Worm (Caenorhabditis elegans) whole organism, young adult: ENCODE data around the gene aptf-3.

Source experiments
- B0261.1 ChIP-seq: sonication (generic microtip); optimal IDR thresholded peaks from 2 replicates; lab custom pipeline; 2016; ENCODE audit warnings: mild to moderate bottlenecking, missing genetic modification characterization, moderate library complexity, missing compliant biosample characterization
- F10E7.11 ChIP-seq: sonication (generic microtip); optimal IDR thresholded peaks from 2 replicates; lab custom pipeline; 2017; ENCODE audit warnings: mild to moderate bottlenecking, missing genetic modification characterization, moderate library complexity, missing compliant biosample characterization
- F23B12.7 ChIP-seq: sonication (generic microtip); optimal IDR thresholded peaks from 2 replicates; lab custom pipeline; 2017; ENCODE audit warnings: missing genetic modification characterization, mild to moderate bottlenecking, missing compliant biosample characterization, antibody characterized with exemption, moderate library complexity; ENCODE audit not compliant: insufficient read depth
- F37B4.10 ChIP-seq: fragments of 200-800 bp; sonication (Bioruptor generic); IDR thresholded peaks from 2 replicates; pipeline ENCODE4 v1.3.6; 2022; ENCODE audit warnings: missing genetic modification characterization, missing compliant biosample characterization
- F55B11.4 ChIP-seq: sonication (generic microtip); optimal IDR thresholded peaks from 2 replicates; lab custom pipeline; 2016; ENCODE audit warnings: missing compliant biosample characterization, missing genetic modification characterization, borderline replicate concordance; ENCODE audit not compliant: insufficient read depth
- F57C9.4 ChIP-seq: sonication (generic microtip); optimal IDR thresholded peaks from 2 replicates; lab custom pipeline; 2017; ENCODE audit warnings: mild to moderate bottlenecking, missing genetic modification characterization, missing compliant biosample characterization
- T26A5.8 ChIP-seq: sonication (generic microtip); optimal IDR thresholded peaks from 2 replicates; lab custom pipeline; 2016; ENCODE audit warnings: missing genetic modification characterization, missing compliant biosample characterization
- Y53F4B.3 ChIP-seq: fragments of 200-800 bp; sonication (Bioruptor generic); IDR thresholded peaks from 2 replicates; pipeline ENCODE4 v1.3.6; 2022; ENCODE audit warnings: missing genetic modification reagents, missing genetic modification characterization, missing compliant biosample characterization
- Y79H2A.3 ChIP-seq: fragments of 200-800 bp; sonication (Bioruptor generic); conservative IDR thresholded peaks from 2 replicates; pipeline ENCODE4 v1.3.6; 2022; ENCODE audit warnings: missing genetic modification reagents, missing genetic modification characterization, missing compliant biosample characterization
- Y95B8A.8 ChIP-seq: fragments of 200-800 bp; sonication (Bioruptor generic); IDR thresholded peaks from 2 replicates; pipeline ENCODE4 v1.3.6; 2022; ENCODE audit warnings: missing genetic modification reagents, missing genetic modification characterization, missing compliant biosample characterization
- akir-1 ChIP-seq: fragments of 200-800 bp; sonication (Bioruptor generic); optimal IDR thresholded peaks from 2 replicates; lab custom pipeline; 2018; ENCODE audit warnings: mild to moderate bottlenecking, missing genetic modification characterization, moderate library complexity, missing compliant biosample characterization
- aptf-2 ChIP-seq: fragments of 200-800 bp; sonication (Bioruptor generic); conservative IDR thresholded peaks from 2 replicates; pipeline ENCODE4 v1.3.6; 2022; ENCODE audit warnings: missing genetic modification reagents, missing genetic modification characterization, missing compliant biosample characterization
- aptf-3 ChIP-seq: fragments of 200-800 bp; sonication (Bioruptor generic); IDR thresholded peaks from 2 replicates; pipeline ENCODE4 v1.3.6; 2022; ENCODE audit warnings: missing genetic modification characterization, missing compliant biosample characterization
- bed-1 ChIP-seq: fragments of 200-800 bp; sonication (Bioruptor generic); IDR thresholded peaks from 2 replicates; pipeline ENCODE4 v1.3.6; 2022; ENCODE audit warnings: missing genetic modification reagents, missing genetic modification characterization, missing compliant biosample characterization
- bed-2 ChIP-seq: fragments of 200-800 bp; sonication (Bioruptor generic); IDR thresholded peaks from 2 replicates; pipeline ENCODE4 v1.3.6; 2022; ENCODE audit warnings: missing genetic modification reagents, missing genetic modification characterization, missing compliant biosample characterization
- ccch-3 ChIP-seq: fragments of 200-800 bp; sonication (Bioruptor generic); optimal IDR thresholded peaks from 2 replicates; lab custom pipeline; 2018; ENCODE audit warnings: mild to moderate bottlenecking, missing genetic modification characterization, missing compliant biosample characterization
- cebp-1 ChIP-seq, 2 experiments: fragments of 200-800 bp in 1 of 2; sonication (Bioruptor generic) in 1 of 2; sonication (generic microtip) in 1 of 2; IDR thresholded peaks in 1 of 2; optimal IDR thresholded peaks in 1 of 2; 2 replicates each; pipeline versions ENCODE4 v1.3.6 to Lab custom; 2017 to 2022; ENCODE audit warnings: missing compliant biosample characterization in 2 of 2, missing genetic modification characterization in 2 of 2, mild to moderate bottlenecking in 1 of 2, missing genetic modification reagents in 1 of 2, moderate library complexity in 1 of 2
- efl-1 ChIP-seq: fragments of 150-350 bp; optimal IDR thresholded peaks from 2 replicates; lab custom pipeline; 2014; ENCODE audit warnings: missing biosample characterization, missing genetic modification reagents, missing genetic modification characterization
- egl-44 ChIP-seq: fragments of 200-800 bp; sonication (Bioruptor generic); IDR thresholded peaks from 2 replicates; pipeline ENCODE4 v1.3.6; 2022; ENCODE audit warnings: missing genetic modification reagents, missing genetic modification characterization, missing compliant biosample characterization
- ekl-4 ChIP-seq: fragments of 200-800 bp; sonication (Bioruptor generic); IDR thresholded peaks from 2 replicates; pipeline ENCODE4 v1.3.6; 2022; ENCODE audit warnings: missing genetic modification reagents, missing genetic modification characterization, missing compliant biosample characterization
- ets-4 ChIP-seq: fragments of 200-800 bp; sonication (Bioruptor generic); optimal IDR thresholded peaks from 2 replicates; lab custom pipeline; 2018; ENCODE audit warnings: mild to moderate bottlenecking, missing genetic modification characterization, missing compliant biosample characterization
- fkh-3 ChIP-seq: sonication (generic microtip); optimal IDR thresholded peaks from 2 replicates; lab custom pipeline; 2016; ENCODE audit warnings: mild to moderate bottlenecking, missing genetic modification characterization, missing compliant biosample characterization
- him-1 ChIP-seq: sonication (generic microtip); optimal IDR thresholded peaks from 2 replicates; lab custom pipeline; 2016; ENCODE audit warnings: missing genotype, missing genetic modification reagents, missing genetic modification characterization, missing compliant biosample characterization
- lag-1 ChIP-seq: fragments of 200-800 bp; sonication (Bioruptor generic); IDR thresholded peaks from 2 replicates; pipeline ENCODE4 v1.3.6; 2022; ENCODE audit warnings: missing genetic modification reagents, missing genetic modification characterization, missing compliant biosample characterization
- lin-54 ChIP-seq: fragments of 200-800 bp; sonication (Bioruptor generic); optimal IDR thresholded peaks from 2 replicates; lab custom pipeline; 2018; ENCODE audit warnings: mild to moderate bottlenecking, missing genetic modification characterization, missing compliant biosample characterization
- lsl-1 ChIP-seq: fragments of 200-800 bp; sonication (Bioruptor generic); optimal IDR thresholded peaks from 2 replicates; lab custom pipeline; 2018; ENCODE audit warnings: mild to moderate bottlenecking, missing genetic modification characterization, moderate library complexity, missing compliant biosample characterization
- madf-6 ChIP-seq: fragments of 200-800 bp; sonication (Bioruptor generic); IDR thresholded peaks from 2 replicates; pipeline ENCODE4 v1.3.6; 2022; ENCODE audit warnings: missing genetic modification reagents, missing genetic modification characterization, missing compliant biosample characterization
- madf-8 ChIP-seq: fragments of 200-800 bp; sonication (Bioruptor generic); conservative IDR thresholded peaks from 2 replicates; pipeline ENCODE4 v1.3.6; 2022; ENCODE audit warnings: missing genetic modification reagents, missing genetic modification characterization, missing compliant biosample characterization
- mcd-1 ChIP-seq: fragments of 200-800 bp; sonication (Bioruptor generic); IDR thresholded peaks from 2 replicates; pipeline ENCODE4 v1.3.6; 2022; ENCODE audit warnings: missing genetic modification reagents, missing genetic modification characterization, missing compliant biosample characterization
- mel-28 ChIP-seq: sonication (generic microtip); optimal IDR thresholded peaks from 2 replicates; lab custom pipeline; 2016; ENCODE audit warnings: borderline replicate concordance, mild to moderate bottlenecking, missing genetic modification characterization, missing compliant biosample characterization
- nfyb-1 ChIP-seq: fragments of 200-800 bp; sonication (Bioruptor generic); IDR thresholded peaks from 2 replicates; pipeline ENCODE4 v1.3.6; 2022; ENCODE audit warnings: missing genetic modification reagents, missing genetic modification characterization, missing compliant biosample characterization
- nhr-80 ChIP-seq: sonication (generic microtip); optimal IDR thresholded peaks from 2 replicates; lab custom pipeline; 2016; ENCODE audit warnings: missing genetic modification characterization, missing compliant biosample characterization
- pha-4 ChIP-seq: fragments of 150-350 bp; sonication (generic microtip); optimal IDR thresholded peaks from 2 replicates; lab custom pipeline; 2014; ENCODE audit warnings: missing biosample characterization, missing genetic modification reagents, missing genetic modification characterization
- rcor-1 ChIP-seq: fragments of 200-800 bp; sonication (Bioruptor generic); IDR thresholded peaks from 2 replicates; pipeline ENCODE4 v1.3.6; 2022; ENCODE audit warnings: missing genetic modification reagents, missing genetic modification characterization, missing compliant biosample characterization
- repo-1 ChIP-seq: sonication (generic microtip); optimal IDR thresholded peaks from 2 replicates; lab custom pipeline; 2017; ENCODE audit warnings: mild to moderate bottlenecking, missing genetic modification characterization, missing compliant biosample characterization
- rpc-1 ChIP-seq, 2 experiments: fragments of 150-350 bp in 1 of 2; sonication (generic microtip) in 1 of 2; optimal IDR thresholded peaks; 2 replicates each; lab custom pipeline; 2014 to 2018; ENCODE audit warnings: missing biosample characterization in 1 of 2, missing genetic modification characterization in 1 of 2, missing genetic modification reagents in 1 of 2, missing genotype in 1 of 2
- snpc-1.3 ChIP-seq: sonication (generic microtip); optimal IDR thresholded peaks from 2 replicates; lab custom pipeline; 2017; ENCODE audit warnings: missing genetic modification characterization, mild to moderate bottlenecking, missing compliant biosample characterization, antibody characterized with exemption, moderate library complexity, missing genotype, missing genetic modification reagents; ENCODE audit not compliant: insufficient read depth
- snpc-4 ChIP-seq, 5 experiments: fragments of 150-350 bp in 1 of 5; sonication (generic microtip) in 4 of 5; optimal IDR thresholded peaks; 2 replicates each; lab custom pipeline; 2014 to 2018; ENCODE audit warnings: missing genetic modification characterization in 5 of 5, missing biosample characterization in 3 of 5, antibody characterized with exemption in 2 of 5, mild to moderate bottlenecking in 2 of 5, missing compliant biosample characterization in 2 of 5, missing genotype in 2 of 5, moderate library complexity in 2 of 5, missing genetic modification reagents in 1 of 5
- somi-1 ChIP-seq: fragments of 200-800 bp; sonication (Bioruptor generic); optimal IDR thresholded peaks from 2 replicates; lab custom pipeline; 2018; ENCODE audit warnings: mild to moderate bottlenecking, missing genetic modification characterization, missing compliant biosample characterization
- tbp1 ChIP-seq: fragments of 200-800 bp; sonication (Bioruptor generic); optimal IDR thresholded peaks from 2 replicates; lab custom pipeline; 2018; ENCODE audit warnings: mild to moderate bottlenecking, missing genetic modification characterization, missing compliant biosample characterization
- xnd-1 ChIP-seq: sonication (generic microtip); optimal IDR thresholded peaks from 2 replicates; lab custom pipeline; 2016; ENCODE audit warnings: missing genotype, missing genetic modification reagents, missing genetic modification characterization, missing compliant biosample characterization
- ztf-18 ChIP-seq: sonication (generic microtip); optimal IDR thresholded peaks from 2 replicates; lab custom pipeline; 2016; ENCODE audit warnings: missing genotype, mild to moderate bottlenecking, missing genetic modification characterization, missing compliant biosample characterization
- ztf-22 ChIP-seq: fragments of 200-800 bp; sonication (Bioruptor generic); optimal IDR thresholded peaks from 2 replicates; lab custom pipeline; 2018; ENCODE audit warnings: mild to moderate bottlenecking, missing genetic modification characterization, moderate library complexity, missing compliant biosample characterization
- ztf-28 ChIP-seq: fragments of 200-800 bp; sonication (Bioruptor generic); IDR thresholded peaks from 2 replicates; pipeline ENCODE4 v1.3.6; 2022; ENCODE audit warnings: missing genetic modification reagents, missing genetic modification characterization, missing compliant biosample characterization
- ztf-6 ChIP-seq: fragments of 200-800 bp; sonication (Bioruptor generic); IDR thresholded peaks from 2 replicates; pipeline ENCODE4 v1.3.6; 2022; ENCODE audit warnings: missing genetic modification reagents, missing genetic modification characterization, missing compliant biosample characterization

Gene aptf-3

DNA sequence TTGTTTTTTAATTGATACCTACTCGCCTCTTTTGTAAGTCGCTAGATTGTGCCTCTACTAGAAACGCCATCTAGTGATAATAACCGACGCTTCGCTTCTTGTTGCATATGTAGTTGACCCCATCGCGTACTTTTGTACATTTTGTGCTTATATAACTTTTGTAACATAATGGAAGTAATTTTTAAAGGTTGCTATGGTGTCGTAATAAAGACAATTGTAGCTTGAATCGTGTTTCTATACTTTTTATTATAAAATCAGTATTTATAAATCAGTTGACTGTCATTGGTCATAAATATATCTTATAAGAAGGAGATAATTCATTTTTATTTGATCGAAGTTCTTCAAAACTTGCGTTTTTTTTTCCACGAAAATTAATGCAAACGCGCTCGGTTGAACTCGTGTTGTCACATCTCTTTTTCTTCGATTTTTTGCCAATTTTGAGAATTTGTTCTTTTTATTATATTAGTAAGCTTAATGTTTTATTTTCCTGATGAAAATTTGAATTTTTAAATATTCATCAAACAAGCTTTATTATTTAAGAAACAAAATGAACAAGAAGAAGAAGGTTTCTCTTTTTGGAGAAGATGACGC is 16.4 kb upstream of the aptf-3 start, which contains the start of gene F54C9.9 (continued):
- peak; percentile 17 for TF ChIP-seq repo-1
- TF ChIP-seq snpc-1.3 (tag; lab: Kevin White, UChicago), result no peak
- peak; percentile 33; the same call in 1 of the 2 replicates for TF ChIP-seq rcor-1 (GFP tag; lab: Robert Waterston, UW)
- no peak for TF ChIP-seq ccch-3 (GFP tag; lab: Kevin White, UChicago)
- TF ChIP-seq efl-1 (GFP tag; lab: Kevin White, UChicago), result peak; percentile 19
- peak; percentile 19 for TF ChIP-seq lin-54 (GFP tag; lab: Kevin White, UChicago)
- no peak for TF ChIP-seq ets-4 (GFP tag; lab: Kevin White, UChicago)
- TF ChIP-seq ekl-4 (GFP tag; lab: Robert Waterston, UW), result no peak
- TF ChIP-seq Y95B8A.8 (GFP tag; lab: Robert Waterston, UW), result peak; percentile 77
- TF ChIP-seq F23B12.7, result peak; percentile 6
- peak; percentile 50 for TF ChIP-seq lsl-1 (GFP tag; lab: Kevin White, UChicago)
- peak; percentile 23 for TF ChIP-seq him-1 (tag; lab: Kevin White, UChicago)
- TF ChIP-seq lag-1 (GFP tag; lab: Robert Waterston, UW), result no peak
- no peak for TF ChIP-seq F10E7.11 (tag; lab: Kevin White, UChicago)
- TF ChIP-seq F55B11.4, result no peak
- no peak for TF ChIP-seq T26A5.8 (tag; lab: Kevin White, UChicago)
- peak; percentile 87 for TF ChIP-seq Y79H2A.3 (GFP tag; lab: Robert Waterston, UW)
- no peak for TF ChIP-seq akir-1
- TF ChIP-seq snpc-4 (GFP tag; optimal IDR thresholded peaks at IDR 0.05; lab: Kevin White, UChicago), result peak; percentile 44
- peak in 2 of 4 experiments; percentile 19 to 27 for TF ChIP-seq snpc-4 (tag; optimal IDR thresholded peaks at IDR 0.05; lab: Kevin White, UChicago)
- TF ChIP-seq fkh-3 (tag; lab: Kevin White, UChicago), result no peak
- TF ChIP-seq Y53F4B.3 (GFP tag; lab: Robert Waterston, UW), result no peak
- no peak for TF ChIP-seq rpc-1 (optimal IDR thresholded peaks at IDR 0.05; lab: Kevin White, UChicago)
- TF ChIP-seq rpc-1 (tag; optimal IDR thresholded peaks at IDR 0.05; lab: Kevin White, UChicago), result peak; percentile 0
- TF ChIP-seq mcd-1 (GFP tag; lab: Robert Waterston, UW), result peak; percentile 52
- no peak for TF ChIP-seq ztf-22 (GFP tag; lab: Kevin White, UChicago)
- TF ChIP-seq nhr-80 (tag; lab: Kevin White, UChicago), result no peak
- TF ChIP-seq ztf-28 (GFP tag; lab: Robert Waterston, UW), result no peak
- TF ChIP-seq F37B4.10, result no peak
- TF ChIP-seq F57C9.4 (tag; lab: Kevin White, UChicago), result no peak
- TF ChIP-seq xnd-1, result peak; percentile 33

DNA sequence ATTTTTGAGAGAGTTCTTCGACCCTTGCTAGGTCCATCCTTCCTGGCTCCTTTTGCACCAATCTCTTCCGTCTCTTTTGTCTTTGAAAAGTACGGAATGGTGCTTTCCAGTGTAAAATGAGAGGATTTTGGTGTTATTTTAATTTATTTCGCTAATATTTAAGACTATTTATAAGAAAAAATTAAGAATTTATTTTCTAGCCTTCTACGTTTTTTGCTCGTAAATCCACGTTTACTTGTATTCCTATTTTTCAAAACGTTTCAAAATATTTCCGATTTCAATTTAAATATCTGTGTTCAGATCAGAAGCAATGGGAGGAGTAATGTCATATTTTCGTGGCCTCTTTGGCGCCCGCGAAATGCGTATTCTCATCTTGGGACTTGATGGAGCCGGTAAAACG is 12.3 kb upstream of the aptf-3 start, which contains the start of gene arl-1:
Gene arl-1, plus strand, starts transcription at position 301 of the 400 bp plus-strand sequence.
- TF ChIP-seq ekl-4 (GFP tag; lab: Robert Waterston, UW) (no peak), somi-1 (no peak), mel-28 (tag; lab: Kevin White, UChicago) (no peak), aptf-3 (0 out of 2 replicates have a peak, but pooled peaks have one; percentile 6), ztf-18 (tag; lab: Kevin White, UChicago) (no peak)
- TF ChIP-seq, all 124 proteins: peak for 1

DNA sequence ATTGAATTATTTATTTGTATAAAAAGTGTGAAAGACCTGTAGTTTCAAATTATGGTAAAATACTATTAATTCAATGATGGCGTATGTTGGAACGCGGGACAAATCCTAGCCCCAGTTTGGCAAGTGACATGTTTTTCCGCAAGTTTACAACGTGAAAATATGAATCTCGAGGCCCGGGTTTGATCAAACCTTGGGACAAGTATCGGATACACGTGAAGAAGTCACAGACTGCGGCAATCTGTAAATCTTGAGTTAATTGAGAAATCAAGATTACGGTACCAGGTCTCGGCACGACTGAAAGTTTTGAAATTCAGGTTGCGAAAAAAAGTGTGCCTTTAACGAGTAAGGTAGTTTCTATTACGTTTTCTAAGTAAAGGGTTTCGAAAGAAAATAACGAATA is 11.0 kb upstream of the aptf-3 start:
- TF ChIP-seq bed-2 (GFP tag; lab: Robert Waterston, UW), result no peak
- TF ChIP-seq madf-6, result 0 out of 2 replicates have a peak, but pooled peaks have one; percentile 24
- peak; percentile 22; the same call in 1 of the 2 replicates for TF ChIP-seq aptf-3
- TF ChIP-seq pha-4, result no peak
- TF ChIP-seq bed-1 (GFP tag; lab: Robert Waterston, UW), result no peak
- no peak for TF ChIP-seq aptf-2 (GFP tag; lab: Robert Waterston, UW)
- no peak for TF ChIP-seq madf-8 (GFP tag; lab: Robert Waterston, UW)
- no peak for TF ChIP-seq B0261.1 (tag; lab: Kevin White, UChicago)
- TF ChIP-seq nfyb-1 (GFP tag; lab: Robert Waterston, UW), result no peak
- no peak for TF ChIP-seq ztf-6 (GFP tag; lab: Robert Waterston, UW)
- TF ChIP-seq cebp-1 (GFP tag; IDR thresholded peaks at IDR 0.05; lab: Robert Waterston, UW), result no peak
- peak; percentile 7 for TF ChIP-seq cebp-1 (tag; optimal IDR thresholded peaks at IDR 0.05; lab: Kevin White, UChicago)
- no peak for TF ChIP-seq tbp1 (GFP tag; lab: Kevin White, UChicago)
- no peak for TF ChIP-seq egl-44 (GFP tag; lab: Robert Waterston, UW)
